Worm (Caenorhabditis elegans) whole organism, L3 larva: ENCODE results near the gene D2024.1.
A peak's percentile ranks its signal among the peaks of the same experiment; 100 is the strongest.

Source experiments
- aly-2 ChIP-seq: fragments of 150-350 bp; optimal IDR thresholded peaks from 2 replicates; lab custom pipeline; 2014; ENCODE audit warnings: missing biosample characterization, missing genetic modification characterization
- ceh-16 ChIP-seq: sonication (generic microtip); optimal IDR thresholded peaks from 2 replicates; lab custom pipeline; 2017; ENCODE audit warnings: missing biosample characterization, missing genetic modification characterization
- ceh-9 ChIP-seq: sonication (generic microtip); optimal IDR thresholded peaks from 2 replicates; lab custom pipeline; 2018; ENCODE audit warnings: missing biosample characterization, missing genetic modification characterization
- daf-12 ChIP-seq: fragments of 150-350 bp; optimal IDR thresholded peaks from 2 replicates; lab custom pipeline; 2014; ENCODE audit warnings: missing biosample characterization, missing genetic modification reagents, missing genetic modification characterization
- egl-5 ChIP-seq: fragments of 150-350 bp; optimal IDR thresholded peaks from 2 replicates; lab custom pipeline; 2017; ENCODE audit warnings: missing biosample characterization, missing genetic modification reagents, missing genetic modification characterization, inconsistent platforms
- elt-2 ChIP-seq: sonication (generic microtip); optimal IDR thresholded peaks from 2 replicates; lab custom pipeline; 2016; ENCODE audit warnings: missing genetic modification reagents, mild to moderate bottlenecking, missing genetic modification characterization, missing compliant biosample characterization
- jun-1 ChIP-seq: fragments of 150-350 bp; optimal IDR thresholded peaks from 2 replicates; lab custom pipeline; 2014; ENCODE audit warnings: missing biosample characterization, missing genetic modification reagents, missing genetic modification characterization
- lin-15B ChIP-seq: fragments of 150-350 bp; optimal IDR thresholded peaks from 2 replicates; lab custom pipeline; 2014; ENCODE audit warnings: missing biosample characterization, missing genetic modification characterization
- lin-39 ChIP-seq: fragments of 150-350 bp; optimal IDR thresholded peaks from 2 replicates; lab custom pipeline; 2018; ENCODE audit warnings: missing biosample characterization, missing genetic modification reagents, missing genetic modification characterization
- mdl-1 ChIP-seq: fragments of 150-350 bp; optimal IDR thresholded peaks from 2 replicates; lab custom pipeline; 2014; ENCODE audit warnings: missing biosample characterization, missing genetic modification characterization
- mml-1 ChIP-seq: fragments of 150-350 bp; sonication (generic microtip); optimal IDR thresholded peaks from 3 replicates; lab custom pipeline; 2014; ENCODE audit warnings: missing biosample characterization, missing genetic modification characterization
- nfya-1 ChIP-seq: sonication (generic microtip); optimal IDR thresholded peaks from 2 replicates; lab custom pipeline; 2017; ENCODE audit warnings: missing genetic modification characterization, mild to moderate bottlenecking, missing compliant biosample characterization, antibody characterized with exemption, moderate library complexity; ENCODE audit not compliant: insufficient read depth
- nhr-237 ChIP-seq: fragments of 150-350 bp; optimal IDR thresholded peaks from 2 replicates; lab custom pipeline; 2014; ENCODE audit warnings: missing biosample characterization, missing genetic modification characterization
- nhr-25 ChIP-seq: sonication (generic microtip); optimal IDR thresholded peaks from 2 replicates; lab custom pipeline; 2017; ENCODE audit warnings: missing biosample characterization, missing genetic modification characterization
- nhr-28 ChIP-seq: fragments of 150-350 bp; optimal IDR thresholded peaks from 2 replicates; lab custom pipeline; 2014; ENCODE audit warnings: missing biosample characterization, missing genetic modification characterization
- nhr-43 ChIP-seq: sonication (generic microtip); optimal IDR thresholded peaks from 2 replicates; lab custom pipeline; 2016; ENCODE audit warnings: mild to moderate bottlenecking, missing genetic modification characterization, missing compliant biosample characterization; ENCODE audit not compliant: poor library complexity, severe bottlenecking
- nhr-67 ChIP-seq: fragments of 150-350 bp; optimal IDR thresholded peaks from 2 replicates; lab custom pipeline; 2014; ENCODE audit warnings: missing biosample characterization, missing genetic modification characterization
- nhr-77 ChIP-seq: fragments of 150-350 bp; optimal IDR thresholded peaks from 2 replicates; lab custom pipeline; 2014; ENCODE audit warnings: missing biosample characterization, missing genetic modification characterization
- pha-4 ChIP-seq: fragments of 150-350 bp; optimal IDR thresholded peaks from 2 replicates; lab custom pipeline; 2014; ENCODE audit warnings: missing biosample characterization, missing genetic modification reagents, missing genetic modification characterization
- pqm-1 ChIP-seq: fragments of 150-350 bp; optimal IDR thresholded peaks from 2 replicates; lab custom pipeline; 2017; ENCODE audit warnings: missing biosample characterization, missing genetic modification characterization, inconsistent platforms
- sea-2 ChIP-seq: fragments of 150-350 bp; sonication (generic microtip); optimal IDR thresholded peaks from 4 replicates; lab custom pipeline; 2014; ENCODE audit warnings: missing biosample characterization, missing genetic modification reagents, missing genetic modification characterization
- snpc-4 ChIP-seq: fragments of 150-350 bp; optimal IDR thresholded peaks from 2 replicates; lab custom pipeline; 2014; ENCODE audit warnings: missing biosample characterization, missing genetic modification characterization
- tbx-2 ChIP-seq: sonication (generic microtip); optimal IDR thresholded peaks from 2 replicates; lab custom pipeline; 2016; ENCODE audit warnings: mild to moderate bottlenecking, missing genetic modification characterization, missing compliant biosample characterization
- unc-39 ChIP-seq: sonication (generic microtip); optimal IDR thresholded peaks from 4 replicates; lab custom pipeline; 2017; ENCODE audit warnings: missing biosample characterization, missing genetic modification characterization
- unc-62 ChIP-seq: fragments of 150-350 bp; sonication (generic microtip); optimal IDR thresholded peaks from 4 replicates; lab custom pipeline; 2014; ENCODE audit warnings: missing biosample characterization, missing genetic modification reagents, missing genetic modification characterization
- ztf-11 ChIP-seq: fragments of 150-350 bp; optimal IDR thresholded peaks from 2 replicates; lab custom pipeline; 2014; ENCODE audit warnings: missing biosample characterization, missing genetic modification characterization
- ztf-4 ChIP-seq: fragments of 150-350 bp; optimal IDR thresholded peaks from 2 replicates; lab custom pipeline; 2014; ENCODE audit warnings: missing biosample characterization, missing genetic modification characterization

The D2024.1 gene

DNA sequence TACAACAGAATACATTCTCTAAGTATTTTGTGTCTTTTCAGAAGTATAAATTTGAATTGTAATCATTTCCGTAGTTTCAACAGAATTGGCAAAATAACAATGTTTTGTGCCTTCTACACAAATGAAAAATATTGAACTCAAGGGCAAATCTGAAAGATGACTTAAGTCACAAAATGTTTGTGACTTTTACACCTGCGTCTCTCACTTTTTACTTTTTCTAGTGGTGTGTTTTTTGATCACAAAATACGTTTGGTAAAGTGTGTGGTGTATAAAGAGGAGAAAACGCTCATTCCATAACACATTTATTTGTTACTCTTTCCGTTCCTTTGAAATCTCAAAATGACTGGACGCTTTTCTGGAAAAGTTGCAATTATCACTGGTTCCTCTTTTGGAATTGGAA lies 13.2 kb downstream of the D2024.1 start, which contains the start of gene C06E4.3:
C06E4.3 (plus strand) TSS at position 289 of the 400 bp plus-strand sequence.
- TF ChIP-seq nhr-67 (tag; lab: Kevin White, UChicago) (no peak), elt-2 (tag; lab: Kevin White, UChicago) (peak; percentile 30), pqm-1 (tag; lab: Kevin White, UChicago) (peak; percentile 48)
- TF ChIP-seq, all 47 proteins: peak for 2

DNA sequence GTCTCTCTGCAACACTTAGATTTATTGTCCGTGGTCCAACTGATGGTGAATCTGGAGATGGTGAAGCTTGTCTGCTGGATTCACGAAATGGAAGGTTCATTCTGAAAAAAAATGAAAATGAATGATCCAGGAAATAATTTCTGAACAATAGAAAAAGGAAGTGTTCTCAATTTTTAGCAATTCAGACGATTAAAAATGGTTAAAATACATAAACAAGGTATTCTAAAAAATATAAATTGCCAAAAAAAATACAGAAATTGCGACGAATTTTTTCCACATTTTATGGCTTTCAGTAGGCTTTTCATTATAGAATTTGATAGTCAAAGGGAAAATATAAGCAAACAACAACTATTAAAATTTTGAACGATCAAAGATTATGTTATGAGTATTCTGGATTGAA lies 15.8 kb downstream of the D2024.1 start, which contains the start of gene glb-2:
glb-2 (minus strand) TSS at position 101 of the 400 bp plus-strand sequence.
- TF ChIP-seq daf-12 (tag; lab: Kevin White, UChicago) (no peak), tbx-2 (tag; lab: Kevin White, UChicago) (no peak), ceh-16 (tag; lab: Kevin White, UChicago) (no peak), lin-15B (tag; lab: Kevin White, UChicago) (no peak), sea-2 (GFP tag; lab: Kevin White, UChicago) (no peak), nhr-237 (tag; lab: Kevin White, UChicago) (no peak), snpc-4 (tag; lab: Kevin White, UChicago) (no peak), nhr-67 (tag; lab: Kevin White, UChicago) (no peak), mml-1 (tag; lab: Kevin White, UChicago) (no peak), nhr-77 (no peak), ztf-11 (tag; lab: Kevin White, UChicago) (no peak)

DNA sequence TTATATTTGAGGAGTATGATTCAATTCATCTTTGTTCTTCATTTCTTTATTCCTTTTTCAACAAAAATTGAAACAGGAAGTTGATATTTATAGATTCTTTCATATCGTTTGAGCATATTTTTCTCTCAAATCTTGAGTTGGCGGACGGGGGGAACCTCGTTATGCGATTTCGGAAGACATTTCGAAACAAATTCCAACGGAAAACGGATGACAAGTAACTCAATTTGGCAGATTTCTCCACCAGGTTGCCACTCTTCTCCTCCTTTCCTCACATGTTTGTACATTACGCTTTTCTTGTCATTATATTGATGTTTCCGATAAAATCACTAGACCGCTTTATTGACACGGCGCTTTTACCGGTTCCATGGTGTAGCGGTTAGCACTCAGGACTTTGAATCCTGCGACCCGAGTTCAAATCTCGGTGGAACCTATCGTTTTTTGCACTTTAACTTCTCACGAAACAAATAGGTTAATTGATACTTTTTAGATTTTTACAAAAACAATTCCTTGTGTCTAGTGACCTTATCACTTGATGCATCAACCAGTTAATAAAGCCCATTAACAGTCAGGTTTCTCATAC lies 27.7 kb downstream of the D2024.1 start:
- TF ChIP-seq nhr-25 (tag; lab: Kevin White, UChicago) (no peak), elt-2 (tag; lab: Kevin White, UChicago) (peak; percentile 25), pha-4 (peak; percentile 21), mdl-1 (tag; lab: Kevin White, UChicago) (no peak), egl-5 (tag; lab: Kevin White, UChicago) (no peak), unc-62 (GFP tag; lab: Kevin White, UChicago) (no peak)

DNA sequence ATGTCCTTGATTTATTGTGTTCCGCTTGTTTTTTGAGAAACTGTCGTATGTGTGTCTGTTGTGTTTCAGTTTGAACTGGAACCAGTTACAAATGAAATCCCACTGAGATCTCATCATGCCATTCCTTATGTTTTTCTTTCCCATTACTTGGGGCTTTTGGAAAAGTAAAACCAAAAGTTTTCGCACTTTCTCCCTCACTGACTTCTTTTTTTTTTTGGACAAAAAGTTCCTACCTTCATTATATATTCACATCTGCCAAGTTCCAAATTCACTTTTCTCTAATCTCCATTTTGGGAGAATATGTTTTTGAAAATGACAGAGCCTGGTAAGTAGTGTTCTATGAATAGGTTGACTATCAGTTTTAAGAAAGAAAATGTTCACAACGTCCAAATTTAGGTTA lies 29.3 kb downstream of the D2024.1 start, which contains the start of gene C06E4.2:
C06E4.2 (plus strand) TSS at position 301 of the 400 bp plus-strand sequence.
- TF ChIP-seq ceh-16 (tag; lab: Kevin White, UChicago) = no peak
- TF ChIP-seq ztf-4 = no peak

DNA sequence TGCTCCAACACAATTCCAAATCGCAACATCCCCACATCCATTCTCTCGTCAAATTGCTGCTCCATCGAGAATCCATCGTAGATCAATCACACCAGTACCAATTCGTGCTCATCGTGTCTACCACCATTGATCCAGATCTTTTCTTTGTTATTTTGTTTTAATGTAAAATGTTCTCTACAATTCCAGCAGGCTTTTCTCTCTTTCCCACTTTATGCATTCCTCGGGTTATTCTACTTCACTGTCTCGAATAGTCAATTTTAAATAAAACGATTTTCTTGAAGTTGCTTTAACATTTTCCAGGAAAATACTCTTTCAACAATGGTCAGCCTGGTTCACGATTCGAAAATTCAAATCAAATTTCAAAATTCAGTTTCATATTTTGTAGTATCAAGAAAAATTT lies 35.6 kb downstream of the D2024.1 start, which contains the start of gene C06E4.1:
C06E4.1 (plus strand) TSS at position 301 of the 400 bp plus-strand sequence.
- TF ChIP-seq unc-62 (GFP tag; lab: Kevin White, UChicago) (no peak), daf-12 (tag; lab: Kevin White, UChicago) (no peak), nhr-28 (tag; lab: Kevin White, UChicago) (no peak), jun-1 (tag; lab: Kevin White, UChicago) (no peak), nhr-237 (tag; lab: Kevin White, UChicago) (no peak), nfya-1 (tag; lab: Kevin White, UChicago) (no peak), nhr-67 (tag; lab: Kevin White, UChicago) (no peak), ceh-9 (tag; lab: Kevin White, UChicago) (no peak), lin-39 (tag; lab: Kevin White, UChicago) (no peak), snpc-4 (tag; lab: Kevin White, UChicago) (no peak), ztf-4 (no peak)

DNA sequence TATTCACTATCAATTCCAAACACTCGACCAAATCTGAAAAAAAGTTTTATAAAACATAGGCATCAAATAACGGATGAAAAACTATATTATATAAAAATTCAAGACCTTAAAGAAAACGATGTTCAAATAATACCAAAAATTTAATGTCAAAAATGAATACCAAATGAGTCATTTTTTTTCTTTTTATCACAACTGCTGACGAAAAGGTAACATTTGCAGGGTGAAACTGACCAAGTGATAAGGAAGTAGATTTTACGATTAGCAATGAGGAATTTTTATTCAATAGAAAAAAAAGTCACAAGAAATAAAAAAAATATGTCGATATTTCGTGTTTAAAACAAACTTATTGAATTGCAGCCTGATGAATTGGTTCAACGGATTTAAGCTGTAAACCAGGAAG lies 38.5 kb downstream of the D2024.1 start, which contains the start of gene C06E4.8:
C06E4.8 (minus strand) TSS at position 37 of the 400 bp plus-strand sequence.
- TF ChIP-seq elt-2 (tag; lab: Kevin White, UChicago) (peak; percentile 6), aly-2 (tag; lab: Kevin White, UChicago) (no peak), lin-39 (tag; lab: Kevin White, UChicago) (no peak)

DNA sequence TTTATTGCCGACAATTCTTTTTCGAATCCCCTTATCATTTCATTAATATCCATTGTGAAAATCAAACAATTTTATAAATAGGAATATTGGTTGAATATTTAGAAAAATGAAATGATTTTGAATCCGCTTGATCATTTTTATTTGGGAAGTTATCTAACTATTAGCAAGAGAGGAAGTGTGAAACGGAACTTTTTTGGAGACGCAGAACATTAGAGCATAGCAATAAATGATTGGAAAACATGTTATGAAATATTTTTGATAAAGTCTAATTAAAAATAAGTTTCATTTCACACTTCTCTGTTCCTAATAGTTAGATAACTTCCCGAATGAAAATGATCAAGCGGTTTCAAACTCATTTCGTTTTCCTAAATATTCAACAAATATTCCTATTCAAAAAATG lies 40.1 kb downstream of the D2024.1 start, which contains the start of gene F42C5.3:
F42C5.3 (minus strand) TSS at position 101 of the 400 bp plus-strand sequence.
- TF ChIP-seq unc-39 (tag; lab: Kevin White, UChicago) (no peak), nhr-43 (no peak)
